Fruit fly (Drosophila melanogaster) whole organism, embryonic: ENCODE results near the gene CG6094.

Experiments
- Ada2b ChIP-seq: fragments of 200-800 bp; sonication (Bioruptor generic); IDR thresholded peaks from 2 replicates; pipeline ENCODE4 v1.3.6; 2022; ENCODE audit warnings: missing biosample characterization, missing genetic modification characterization
- BEAF-32 ChIP-seq: fragments of 200-800 bp; sonication (Bioruptor generic); optimal IDR thresholded peaks from 3 replicates; lab custom pipeline; 2017; ENCODE audit warnings: missing biosample characterization, missing genetic modification characterization, mild to moderate bottlenecking, moderate library complexity, missing genetic modification reagents
- CG10654 ChIP-seq: fragments of 200-800 bp; sonication (Bioruptor generic); optimal IDR thresholded peaks from 2 replicates; lab custom pipeline; 2016; ENCODE audit warnings: missing biosample characterization, missing genetic modification characterization
- CG12219 ChIP-seq: fragments of 200-800 bp; sonication (Bioruptor generic); optimal IDR thresholded peaks from 3 replicates; lab custom pipeline; 2018; ENCODE audit warnings: missing biosample characterization, mild to moderate bottlenecking, missing genetic modification characterization
- CG12236 ChIP-seq: fragments of 200-800 bp; sonication (Bioruptor generic); optimal IDR thresholded peaks from 2 replicates; lab custom pipeline; 2016; ENCODE audit warnings: missing biosample characterization, missing genetic modification characterization
- CG12299 ChIP-seq: fragments of 200-800 bp; sonication (Bioruptor generic); optimal IDR thresholded peaks from 2 replicates; lab custom pipeline; 2018; ENCODE audit warnings: missing biosample characterization, mild to moderate bottlenecking, missing genetic modification characterization
- CG1233 ChIP-seq: fragments of 200-800 bp; sonication (Bioruptor generic); optimal IDR thresholded peaks from 4 replicates; lab custom pipeline; 2018; ENCODE audit warnings: missing biosample characterization, mild to moderate bottlenecking, missing genetic modification characterization
- CG12659 ChIP-seq: fragments of 200-800 bp; sonication (Bioruptor generic); optimal IDR thresholded peaks from 3 replicates; lab custom pipeline; 2017; ENCODE audit warnings: mild to moderate bottlenecking, missing biosample characterization, missing genetic modification reagents, missing genetic modification characterization
- CG13424 ChIP-seq: fragments of 200-800 bp; sonication (Bioruptor generic); optimal IDR thresholded peaks from 2 replicates; lab custom pipeline; 2019; ENCODE audit warnings: missing biosample characterization, mild to moderate bottlenecking, missing genetic modification characterization, moderate library complexity
- CG14710 ChIP-seq: fragments of 200-800 bp; sonication (Bioruptor generic); optimal IDR thresholded peaks from 3 replicates; lab custom pipeline; 2019; ENCODE audit warnings: missing biosample characterization, mild to moderate bottlenecking, missing genetic modification characterization, moderate library complexity
- CG15269 ChIP-seq: fragments of 200-800 bp; sonication (Bioruptor generic); optimal IDR thresholded peaks from 2 replicates; lab custom pipeline; 2018; ENCODE audit warnings: missing biosample characterization, mild to moderate bottlenecking, missing genetic modification characterization, moderate library complexity
- CG17186 ChIP-seq: fragments of 200-800 bp; sonication (Bioruptor generic); optimal IDR thresholded peaks from 3 replicates; lab custom pipeline; 2017; ENCODE audit warnings: missing biosample characterization, missing genetic modification reagents, missing genetic modification characterization
- CG17912 ChIP-seq: fragments of 200-800 bp; sonication (Bioruptor generic); optimal IDR thresholded peaks from 2 replicates; lab custom pipeline; 2018; ENCODE audit warnings: missing biosample characterization, mild to moderate bottlenecking, missing genetic modification characterization
- CG3847 ChIP-seq: fragments of 200-800 bp; sonication (Bioruptor generic); IDR thresholded peaks from 2 replicates; pipeline ENCODE4 v1.3.6; 2022; ENCODE audit warnings: missing biosample characterization, missing genetic modification characterization
- CG4404 ChIP-seq: fragments of 200-800 bp; sonication (Bioruptor generic); IDR thresholded peaks from 2 replicates; pipeline ENCODE4 v1.3.6; 2022; ENCODE audit warnings: missing biosample characterization, missing genetic modification characterization
- CG4617 ChIP-seq: fragments of 200-800 bp; sonication (Bioruptor generic); optimal IDR thresholded peaks from 3 replicates; lab custom pipeline; 2016; ENCODE audit warnings: missing biosample characterization, missing genetic modification characterization, borderline replicate concordance
- CG4707 ChIP-seq: fragments of 200-800 bp; sonication (Bioruptor generic); optimal IDR thresholded peaks from 2 replicates; lab custom pipeline; 2018; ENCODE audit warnings: missing biosample characterization, mild to moderate bottlenecking, missing genetic modification characterization, moderate library complexity
- CG4854 ChIP-seq: fragments of 200-800 bp; sonication (Bioruptor generic); optimal IDR thresholded peaks from 2 replicates; lab custom pipeline; 2016; ENCODE audit warnings: missing biosample characterization, missing genetic modification characterization, inconsistent platforms
- CG6765 ChIP-seq: fragments of 200-800 bp; sonication (Bioruptor generic); optimal IDR thresholded peaks from 3 replicates; lab custom pipeline; 2017; ENCODE audit warnings: missing biosample characterization, mild to moderate bottlenecking, missing genetic modification characterization
- CG9437 ChIP-seq: fragments of 200-800 bp; sonication (Bioruptor generic); optimal IDR thresholded peaks from 2 replicates; lab custom pipeline; 2018; ENCODE audit warnings: missing biosample characterization, mild to moderate bottlenecking, missing genetic modification characterization
- CkIIα-i1 ChIP-seq: fragments of 200-800 bp; sonication (Bioruptor generic); IDR thresholded peaks from 2 replicates; pipeline ENCODE4 v1.3.6; 2022; ENCODE audit warnings: missing biosample characterization, missing genetic modification characterization
- Drgx ChIP-seq: fragments of 200-800 bp; sonication (Bioruptor generic); IDR thresholded peaks from 2 replicates; pipeline ENCODE4 v1.3.6; 2022; ENCODE audit warnings: missing biosample characterization, missing genetic modification characterization
- Elba2 ChIP-seq: fragments of 200-800 bp; sonication (Bioruptor generic); optimal IDR thresholded peaks from 3 replicates; lab custom pipeline; 2016; ENCODE audit warnings: missing biosample characterization, missing genetic modification characterization
- HLH54F ChIP-seq: fragments of 200-800 bp; sonication (Bioruptor generic); optimal IDR thresholded peaks from 3 replicates; lab custom pipeline; 2016; ENCODE audit warnings: missing biosample characterization, missing genetic modification characterization
- Lhr ChIP-seq: fragments of 200-800 bp; sonication (Bioruptor generic); optimal IDR thresholded peaks from 3 replicates; lab custom pipeline; 2017; ENCODE audit warnings: mild to moderate bottlenecking, missing biosample characterization, missing genetic modification reagents, missing genetic modification characterization
- MTF-1 ChIP-seq: fragments of 200-800 bp; sonication (Bioruptor generic); optimal IDR thresholded peaks from 2 replicates; lab custom pipeline; 2018; ENCODE audit warnings: missing biosample characterization, mild to moderate bottlenecking, missing genetic modification characterization, borderline replicate concordance
- Pdp1 ChIP-seq, 2 experiments: fragments of 200-800 bp; sonication (Bioruptor generic); optimal IDR thresholded peaks; 3 replicates each; lab custom pipeline; 2016; ENCODE audit warnings: missing biosample characterization in 2 of 2, missing genetic modification characterization in 2 of 2, mild to moderate bottlenecking in 1 of 2, moderate library complexity in 1 of 2
- Scr ChIP-seq: fragments of 200-800 bp; sonication (Bioruptor generic); IDR thresholded peaks from 2 replicates; pipeline ENCODE4 v1.3.6; 2022; ENCODE audit warnings: missing biosample characterization, missing genetic modification characterization; ENCODE audit not compliant: partially characterized antibody
- Six4 ChIP-seq: fragments of 200-800 bp; sonication (Bioruptor generic); optimal IDR thresholded peaks from 2 replicates; lab custom pipeline; 2016; ENCODE audit warnings: missing biosample characterization, missing genetic modification characterization
- Tbp ChIP-seq: fragments of >200 bp; optimal IDR thresholded peaks from 2 replicates; lab custom pipeline; 2018; ENCODE audit warnings: missing biosample characterization, missing genetic modification characterization
- Usf ChIP-seq: fragments of 200-800 bp; sonication (Bioruptor generic); optimal IDR thresholded peaks from 2 replicates; lab custom pipeline; 2017; ENCODE audit warnings: missing genotype, missing biosample characterization, missing genetic modification characterization
- ac ChIP-seq: fragments of 200-800 bp; sonication (Bioruptor generic); optimal IDR thresholded peaks from 3 replicates; lab custom pipeline; 2017; ENCODE audit warnings: missing biosample characterization, mild to moderate bottlenecking, missing genetic modification characterization
- corto ChIP-seq: fragments of 200-800 bp; sonication (Bioruptor generic); optimal IDR thresholded peaks from 2 replicates; lab custom pipeline; 2016; ENCODE audit warnings: missing biosample characterization, mild to moderate bottlenecking, missing genetic modification characterization, moderate library complexity
- da ChIP-seq: fragments of 200-800 bp; sonication (Bioruptor generic); optimal IDR thresholded peaks from 2 replicates; lab custom pipeline; 2016; ENCODE audit warnings: missing biosample characterization, missing genetic modification characterization
- dati ChIP-seq: fragments of 200-800 bp; sonication (Bioruptor generic); IDR thresholded peaks from 2 replicates; pipeline ENCODE4 v1.3.6; 2022; ENCODE audit warnings: missing biosample characterization, missing genetic modification characterization
- esg ChIP-seq: fragments of 200-800 bp; sonication (Bioruptor generic); conservative IDR thresholded peaks from 2 replicates; pipeline ENCODE4 v1.3.6; 2022; ENCODE audit warnings: missing biosample characterization, missing genetic modification characterization
- fd102C ChIP-seq: fragments of 200-800 bp; sonication (Bioruptor generic); optimal IDR thresholded peaks from 2 replicates; lab custom pipeline; 2018; ENCODE audit warnings: missing biosample characterization, mild to moderate bottlenecking, missing genetic modification characterization, moderate library complexity
- fru ChIP-seq: fragments of >200 bp; optimal IDR thresholded peaks from 2 replicates; lab custom pipeline; 2017
- gfzf ChIP-seq: fragments of 200-800 bp; sonication (Bioruptor generic); optimal IDR thresholded peaks from 2 replicates; lab custom pipeline; 2016; ENCODE audit warnings: missing biosample characterization, mild to moderate bottlenecking, missing genetic modification characterization, moderate library complexity
- grn ChIP-seq: fragments of 200-800 bp; sonication (Bioruptor generic); optimal IDR thresholded peaks from 3 replicates; lab custom pipeline; 2017; ENCODE audit warnings: missing biosample characterization, missing genetic modification characterization
- gt ChIP-seq: fragments of 200-800 bp; sonication (Bioruptor generic); IDR thresholded peaks from 2 replicates; pipeline ENCODE4 v1.3.6; 2022; ENCODE audit warnings: missing biosample characterization, missing genetic modification characterization
- h ChIP-seq: fragments of >200 bp; optimal IDR thresholded peaks from 2 replicates; lab custom pipeline; 2017
- hth ChIP-seq: fragments of >200 bp; optimal IDR thresholded peaks from 2 replicates; lab custom pipeline; 2017; ENCODE audit warnings: inconsistent platforms
- knrl ChIP-seq: fragments of 200-800 bp; sonication (Bioruptor generic); IDR thresholded peaks from 3 replicates; pipeline ENCODE4 v1.3.6; 2022; ENCODE audit warnings: missing biosample characterization, missing genetic modification characterization; ENCODE audit not compliant: partially characterized antibody
- phol ChIP-seq: fragments of 200-800 bp; sonication (Bioruptor generic); optimal IDR thresholded peaks from 3 replicates; lab custom pipeline; 2018; ENCODE audit warnings: missing biosample characterization, mild to moderate bottlenecking, missing genetic modification characterization, moderate library complexity
- psq ChIP-seq: fragments of 200-800 bp; sonication (Bioruptor generic); optimal IDR thresholded peaks from 2 replicates; lab custom pipeline; 2017; ENCODE audit warnings: missing biosample characterization, missing genetic modification characterization
- run ChIP-seq: fragments of 200-800 bp; sonication (Bioruptor generic); optimal IDR thresholded peaks from 3 replicates; lab custom pipeline; 2018; ENCODE audit warnings: missing biosample characterization, mild to moderate bottlenecking, missing genetic modification characterization
- unpg ChIP-seq: fragments of 200-800 bp; sonication (Bioruptor generic); optimal IDR thresholded peaks from 3 replicates; lab custom pipeline; 2018; ENCODE audit warnings: missing biosample characterization, mild to moderate bottlenecking, missing genetic modification characterization, moderate library complexity
- vfl ChIP-seq: fragments of 200-800 bp; sonication (Bioruptor generic); optimal IDR thresholded peaks from 2 replicates; lab custom pipeline; 2016; ENCODE audit warnings: missing biosample characterization, missing genetic modification characterization
- zfh1 ChIP-seq: fragments of 200-800 bp; sonication (Bioruptor generic); IDR thresholded peaks from 3 replicates; pipeline ENCODE4 v1.3.6; 2022; ENCODE audit warnings: missing biosample characterization, missing genetic modification characterization

Gene CG6094

DNA sequence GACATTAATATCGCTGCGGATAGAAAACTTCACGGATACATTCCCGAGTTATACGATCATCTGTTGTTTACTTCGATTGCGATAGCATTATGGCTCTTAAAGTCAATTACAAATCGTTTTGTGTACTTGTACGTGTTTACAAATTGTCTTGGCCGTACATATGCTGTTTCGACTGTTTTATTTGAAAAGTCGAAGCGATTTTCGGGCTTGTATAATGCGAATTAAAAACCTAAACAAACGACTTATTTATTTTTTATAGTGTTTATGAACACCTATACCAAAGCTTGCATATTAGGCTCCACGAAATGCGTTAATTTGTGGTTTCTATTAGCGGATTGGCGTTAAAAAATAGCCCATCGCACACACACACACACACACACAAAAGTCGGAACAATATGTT, 34.6 kb upstream of the CG6094 start (continued):
- peak in 1 of 2 experiments; percentile 14 for TF ChIP-seq Pdp1 (GFP tag; optimal IDR thresholded peaks at IDR 0.05; lab: Kevin White, UChicago)
- TF ChIP-seq fd102C (GFP tag; lab: Kevin White, UChicago): no peak
- TF ChIP-seq CG14710: no peak
- TF ChIP-seq CG17912 (GFP tag; lab: Kevin White, UChicago): no peak
- TF ChIP-seq corto (GFP tag; lab: Kevin White, UChicago): no peak
- TF ChIP-seq CG15269 (tag; lab: Kevin White, UChicago): peak; percentile 11
- TF ChIP-seq Elba2 (GFP tag; lab: Kevin White, UChicago): no peak

DNA sequence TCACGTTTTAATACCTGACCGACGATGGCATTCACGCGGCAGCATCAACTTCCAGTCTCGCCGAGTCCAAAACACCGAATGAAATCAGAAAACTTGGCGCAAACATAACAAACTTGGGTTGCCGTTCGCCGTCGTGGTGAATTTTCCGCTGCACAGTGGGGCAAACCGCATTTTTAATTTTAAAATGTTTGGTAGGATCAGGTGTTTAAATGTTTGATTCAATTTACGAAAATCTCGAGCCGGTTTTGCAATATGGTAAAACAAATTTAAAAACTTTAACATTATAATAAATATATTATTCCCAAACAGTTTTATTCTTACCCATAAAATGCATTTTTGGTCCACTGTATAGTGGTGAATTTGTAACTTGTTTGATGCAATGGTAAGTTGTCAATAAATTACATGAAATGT, 32.6 kb upstream of the CG6094 start, which contains the start of gene RluA-1:
RluA-1 (minus strand) TSS at position 82 of the 411 bp plus-strand sequence.
- TF ChIP-seq phol: peak; percentile 99
- TF ChIP-seq CG17186 (GFP tag; lab: Kevin White, UChicago): peak; percentile 94
- TF ChIP-seq CG12299: peak; percentile 99
- TF ChIP-seq CG12219: peak; percentile 99
- peak; percentile 84 for TF ChIP-seq da (GFP tag; lab: Kevin White, UChicago)
- TF ChIP-seq vfl (GFP tag; lab: Kevin White, UChicago): peak; percentile 96
- peak; percentile 99 for TF ChIP-seq CG1233 (GFP tag; lab: Kevin White, UChicago)
- peak; percentile 97 for TF ChIP-seq CG4854 (GFP tag; lab: Kevin White, UChicago)
- peak; percentile 99 for TF ChIP-seq MTF-1 (GFP tag; lab: Kevin White, UChicago)
- TF ChIP-seq ac (GFP tag; lab: Kevin White, UChicago): peak; percentile 98
- peak; percentile 86 for TF ChIP-seq CG12236 (GFP tag; lab: Kevin White, UChicago)
- peak; percentile 99 for TF ChIP-seq CG4617 (GFP tag; lab: Kevin White, UChicago)
- no peak for TF ChIP-seq fru (lab: Kevin White, UChicago)
- peak; percentile 98 for TF ChIP-seq esg (GFP tag; lab: Robert Waterston, UW)
- peak; percentile 98 for TF ChIP-seq dati (GFP tag; lab: Robert Waterston, UW)
- peak; percentile 99 for TF ChIP-seq gt (GFP tag; lab: Robert Waterston, UW)
- no peak for TF ChIP-seq Tbp (GFP tag; lab: Kevin White, UChicago)
- TF ChIP-seq zfh1 (GFP tag; lab: Robert Waterston, UW): peak; percentile 100
- peak; percentile 98 for TF ChIP-seq Lhr (GFP tag; lab: Kevin White, UChicago)
- TF ChIP-seq h (lab: Kevin White, UChicago): no peak
- peak; percentile 91 for TF ChIP-seq grn
- TF ChIP-seq Six4 (GFP tag; lab: Kevin White, UChicago): peak; percentile 98
- peak; percentile 98 for TF ChIP-seq CG6765
- peak; percentile 98 for TF ChIP-seq CG10654 (GFP tag; lab: Kevin White, UChicago)
- TF ChIP-seq unpg: peak; percentile 100
- peak; percentile 96 for TF ChIP-seq Ada2b (GFP tag; lab: Robert Waterston, UW)
- peak; percentile 29 for TF ChIP-seq BEAF-32
- TF ChIP-seq CG9437 (GFP tag; lab: Kevin White, UChicago): peak; percentile 97
- peak; percentile 92 for TF ChIP-seq HLH54F
- peak; percentile 99 for TF ChIP-seq CG4707 (GFP tag; lab: Kevin White, UChicago)
- peak; percentile 100 for TF ChIP-seq CG12659 (GFP tag; lab: Kevin White, UChicago)
- peak; percentile 71 for TF ChIP-seq knrl
- TF ChIP-seq CG13424 (tag; lab: Kevin White, UChicago): peak; percentile 100
- peak; percentile 99 for TF ChIP-seq Drgx (GFP tag; lab: Robert Waterston, UW)
- no peak for TF ChIP-seq hth
- TF ChIP-seq psq (GFP tag; lab: Kevin White, UChicago): peak; percentile 96
- TF ChIP-seq Elba2 (GFP tag; lab: Kevin White, UChicago): peak; percentile 94
- peak; percentile 99 for TF ChIP-seq CG3847
- peak; percentile 98 for TF ChIP-seq CG4404 (GFP tag; lab: Robert Waterston, UW)
- TF ChIP-seq gfzf: peak; percentile 4
- TF ChIP-seq Usf: peak; percentile 96
- TF ChIP-seq Scr (GFP tag; lab: Robert Waterston, UW): peak; percentile 53
- TF ChIP-seq CkIIα-i1 (GFP tag; lab: Robert Waterston, UW): no peak
- peak; percentile 99 for TF ChIP-seq run (tag; lab: Kevin White, UChicago)
